Worm (Caenorhabditis elegans) whole organism, L1 larva: ENCODE data around the gene F42A6.2.

Experiments
- C04F5.9 ChIP-seq: sonication (generic microtip); optimal IDR thresholded peaks from 2 replicates; lab custom pipeline; 2016; ENCODE audit warnings: missing genetic modification characterization, missing compliant biosample characterization
- C16A3.4 ChIP-seq: fragments of 150-350 bp; optimal IDR thresholded peaks from 2 replicates; lab custom pipeline; 2014; ENCODE audit warnings: missing biosample characterization, missing genetic modification characterization
- C34B4.2 ChIP-seq: sonication (generic microtip); optimal IDR thresholded peaks from 2 replicates; lab custom pipeline; 2017; ENCODE audit warnings: mild to moderate bottlenecking, missing genetic modification characterization, missing compliant biosample characterization
- Y116A8C.19 ChIP-seq: sonication (generic microtip); optimal IDR thresholded peaks from 2 replicates; lab custom pipeline; 2016; ENCODE audit warnings: missing compliant biosample characterization, missing genetic modification characterization, borderline replicate concordance
- ama-1 ChIP-seq: fragments of 150-350 bp; optimal IDR thresholded peaks from 2 replicates; lab custom pipeline; 2014
- blmp-1 ChIP-seq: fragments of 150-350 bp; optimal IDR thresholded peaks from 2 replicates; lab custom pipeline; 2014; ENCODE audit warnings: missing biosample characterization, missing genetic modification characterization
- ceh-8 ChIP-seq: fragments of 200-800 bp; sonication (Bioruptor generic); optimal IDR thresholded peaks from 2 replicates; lab custom pipeline; 2018; ENCODE audit warnings: mild to moderate bottlenecking, missing genetic modification characterization, moderate library complexity, missing compliant biosample characterization
- ceh-82 ChIP-seq, 3 experiments: fragments of 150-350 bp in 1 of 3; sonication (generic microtip) in 2 of 3; optimal IDR thresholded peaks; 2 replicates each; lab custom pipeline; 2014 to 2017; ENCODE audit warnings: missing biosample characterization in 3 of 3, missing genetic modification characterization in 3 of 3
- ceh-90 ChIP-seq: sonication (generic microtip); optimal IDR thresholded peaks from 2 replicates; lab custom pipeline; 2016; ENCODE audit warnings: missing genetic modification characterization, missing compliant biosample characterization
- ces-1 ChIP-seq: fragments of 150-350 bp; optimal IDR thresholded peaks from 2 replicates; lab custom pipeline; 2014; ENCODE audit warnings: missing biosample characterization, missing genetic modification reagents, missing genetic modification characterization
- dpl-1 ChIP-seq, 3 experiments: fragments of 150-350 bp in 2 of 3; sonication (generic microtip) in 1 of 3; optimal IDR thresholded peaks; 2 replicates each; lab custom pipeline; 2014 to 2017; ENCODE audit warnings: missing biosample characterization in 3 of 3, missing genetic modification characterization in 3 of 3, missing genetic modification reagents in 3 of 3
- dsc-1 ChIP-seq: sonication (generic microtip); optimal IDR thresholded peaks from 2 replicates; lab custom pipeline; 2016; ENCODE audit warnings: mild to moderate bottlenecking, missing genetic modification characterization, missing compliant biosample characterization
- efl-1 ChIP-seq, 4 experiments: fragments of 150-350 bp; optimal IDR thresholded peaks in 3 of 4; peaks in 1 of 4; 1 replicate in 1 of 4; 2 replicates in 3 of 4; lab custom pipeline; 2014; ENCODE audit warnings: missing biosample characterization in 2 of 4, missing genetic modification characterization in 2 of 4, missing genetic modification reagents in 2 of 4
- efl-3 ChIP-seq: fragments of 200-800 bp; sonication (Bioruptor generic); optimal IDR thresholded peaks from 2 replicates; lab custom pipeline; 2018; ENCODE audit warnings: mild to moderate bottlenecking, missing genetic modification characterization, missing compliant biosample characterization
- egl-13 ChIP-seq: sonication (generic microtip); optimal IDR thresholded peaks from 2 replicates; lab custom pipeline; 2016; ENCODE audit warnings: missing genotype, missing genetic modification reagents, missing genetic modification characterization, missing compliant biosample characterization
- elt-2 ChIP-seq: sonication (generic microtip); optimal IDR thresholded peaks from 2 replicates; lab custom pipeline; 2016; ENCODE audit warnings: missing genetic modification characterization, mild to moderate bottlenecking, inconsistent platforms, missing compliant biosample characterization, missing genetic modification reagents
- fkh-10 ChIP-seq: sonication (generic microtip); optimal IDR thresholded peaks from 2 replicates; lab custom pipeline; 2017; ENCODE audit warnings: missing biosample characterization, missing genetic modification reagents, missing genetic modification characterization
- fkh-4 ChIP-seq: sonication (generic microtip); optimal IDR thresholded peaks from 2 replicates; lab custom pipeline; 2016; ENCODE audit warnings: missing compliant biosample characterization, missing genetic modification characterization, borderline replicate concordance
- fos-1 ChIP-seq: fragments of 150-350 bp; optimal IDR thresholded peaks from 2 replicates; lab custom pipeline; 2014; ENCODE audit warnings: missing biosample characterization, missing genetic modification characterization
- grh-1 ChIP-seq: fragments of 200-800 bp; sonication (Bioruptor generic); IDR thresholded peaks from 2 replicates; pipeline ENCODE4 v1.3.6; 2022; ENCODE audit warnings: missing genetic modification reagents, missing genetic modification characterization, missing compliant biosample characterization
- hlh-4 ChIP-seq: sonication (generic microtip); optimal IDR thresholded peaks from 2 replicates; lab custom pipeline; 2016; ENCODE audit warnings: mild to moderate bottlenecking, missing genetic modification characterization, missing compliant biosample characterization
- irx-1 ChIP-seq: sonication (generic microtip); optimal IDR thresholded peaks from 2 replicates; lab custom pipeline; 2016; ENCODE audit warnings: missing genetic modification characterization, missing compliant biosample characterization
- jun-1 ChIP-seq: fragments of 150-350 bp; optimal IDR thresholded peaks from 2 replicates; lab custom pipeline; 2014; ENCODE audit warnings: missing biosample characterization, missing genetic modification reagents, missing genetic modification characterization
- lin-13 ChIP-seq: fragments of 150-350 bp; optimal IDR thresholded peaks from 2 replicates; lab custom pipeline; 2014; ENCODE audit warnings: missing biosample characterization, missing genetic modification reagents, missing genetic modification characterization
- lin-14 ChIP-seq: fragments of 200-800 bp; sonication (Bioruptor generic); optimal IDR thresholded peaks from 2 replicates; lab custom pipeline; 2018; ENCODE audit warnings: mild to moderate bottlenecking, missing genetic modification characterization, moderate library complexity, missing compliant biosample characterization
- lsy-2 ChIP-seq, 2 experiments: fragments of 150-350 bp; optimal IDR thresholded peaks; 2 replicates each; lab custom pipeline; 2014; ENCODE audit warnings: missing biosample characterization in 2 of 2, missing genetic modification characterization in 2 of 2
- mdl-1 ChIP-seq, 2 experiments: fragments of 150-350 bp; optimal IDR thresholded peaks; 2 replicates each; lab custom pipeline; 2014 to 2017; ENCODE audit warnings: missing biosample characterization in 2 of 2, missing genetic modification characterization in 2 of 2, inconsistent platforms in 1 of 2
- mep-1 ChIP-seq: fragments of 150-350 bp; optimal IDR thresholded peaks from 2 replicates; lab custom pipeline; 2014; ENCODE audit warnings: missing biosample characterization, missing genetic modification characterization
- nhr-11 ChIP-seq: fragments of 150-350 bp; optimal IDR thresholded peaks from 2 replicates; lab custom pipeline; 2014; ENCODE audit warnings: missing biosample characterization, missing genetic modification characterization
- nhr-19 ChIP-seq: fragments of 200-800 bp; sonication (Bioruptor generic); conservative IDR thresholded peaks from 2 replicates; pipeline ENCODE4 v1.3.6; 2022; ENCODE audit warnings: missing genetic modification characterization, missing compliant biosample characterization
- nhr-20 ChIP-seq: sonication (generic microtip); optimal IDR thresholded peaks from 2 replicates; lab custom pipeline; 2016; ENCODE audit warnings: mild to moderate bottlenecking, missing genetic modification characterization, missing compliant biosample characterization
- nhr-237 ChIP-seq: fragments of 150-350 bp; optimal IDR thresholded peaks from 2 replicates; lab custom pipeline; 2014; ENCODE audit warnings: missing biosample characterization, missing genetic modification characterization
- nhr-47 ChIP-seq: sonication (generic microtip); optimal IDR thresholded peaks from 2 replicates; lab custom pipeline; 2016; ENCODE audit warnings: mild to moderate bottlenecking, missing genetic modification characterization, moderate library complexity, missing compliant biosample characterization
- nhr-76 ChIP-seq: sonication (generic microtip); optimal IDR thresholded peaks from 2 replicates; lab custom pipeline; 2017; ENCODE audit warnings: missing biosample characterization, missing genetic modification characterization
- nhr-84 ChIP-seq: sonication (generic microtip); optimal IDR thresholded peaks from 2 replicates; lab custom pipeline; 2017; ENCODE audit warnings: missing biosample characterization, missing genetic modification characterization
- nhr-90 ChIP-seq: sonication (generic microtip); optimal IDR thresholded peaks from 2 replicates; lab custom pipeline; 2016; ENCODE audit warnings: mild to moderate bottlenecking, missing genetic modification characterization, missing compliant biosample characterization; ENCODE audit not compliant: poor library complexity
- pax-3 ChIP-seq: fragments of 200-800 bp; sonication (Bioruptor generic); optimal IDR thresholded peaks from 2 replicates; lab custom pipeline; 2018; ENCODE audit warnings: mild to moderate bottlenecking, missing genetic modification characterization, moderate library complexity, missing compliant biosample characterization
- pqm-1 ChIP-seq: sonication (generic microtip); optimal IDR thresholded peaks from 3 replicates; lab custom pipeline; 2017; ENCODE audit warnings: missing biosample characterization, missing genetic modification characterization
- snu-23 ChIP-seq: sonication (generic microtip); optimal IDR thresholded peaks from 2 replicates; lab custom pipeline; 2016; ENCODE audit warnings: missing genetic modification characterization, missing compliant biosample characterization
- sup-37 ChIP-seq: fragments of 200-800 bp; sonication (Bioruptor generic); optimal IDR thresholded peaks from 2 replicates; lab custom pipeline; 2018; ENCODE audit warnings: mild to moderate bottlenecking, missing genetic modification characterization, missing compliant biosample characterization
- swsn-7 ChIP-seq: sonication (generic microtip); optimal IDR thresholded peaks from 2 replicates; lab custom pipeline; 2016; ENCODE audit warnings: missing genetic modification characterization, missing compliant biosample characterization
- tlp-1 ChIP-seq: fragments of 150-350 bp; optimal IDR thresholded peaks from 2 replicates; lab custom pipeline; 2014; ENCODE audit warnings: missing biosample characterization, missing genetic modification characterization
- unc-86 ChIP-seq: sonication (generic microtip); optimal IDR thresholded peaks from 2 replicates; lab custom pipeline; 2016; ENCODE audit warnings: missing genetic modification characterization, missing compliant biosample characterization
- unc-98 ChIP-seq: fragments of 200-800 bp; sonication (Bioruptor generic); IDR thresholded peaks from 2 replicates; pipeline ENCODE4 v1.3.6; 2022; ENCODE audit warnings: missing genetic modification characterization, missing compliant biosample characterization
- vab-15 ChIP-seq: sonication (generic microtip); optimal IDR thresholded peaks from 2 replicates; lab custom pipeline; 2017; ENCODE audit warnings: missing genotype, mild to moderate bottlenecking, missing genetic modification characterization, missing compliant biosample characterization
- xbp-1 ChIP-seq: sonication (generic microtip); optimal IDR thresholded peaks from 2 replicates; lab custom pipeline; 2016; ENCODE audit warnings: missing genetic modification characterization, missing compliant biosample characterization
- ztf-11 ChIP-seq, 2 experiments: sonication (generic microtip); optimal IDR thresholded peaks; 2 replicates each; lab custom pipeline; 2016 to 2017; ENCODE audit warnings: missing genetic modification characterization in 2 of 2, missing biosample characterization in 1 of 2, missing compliant biosample characterization in 1 of 2

F42A6.2 gene

DNA sequence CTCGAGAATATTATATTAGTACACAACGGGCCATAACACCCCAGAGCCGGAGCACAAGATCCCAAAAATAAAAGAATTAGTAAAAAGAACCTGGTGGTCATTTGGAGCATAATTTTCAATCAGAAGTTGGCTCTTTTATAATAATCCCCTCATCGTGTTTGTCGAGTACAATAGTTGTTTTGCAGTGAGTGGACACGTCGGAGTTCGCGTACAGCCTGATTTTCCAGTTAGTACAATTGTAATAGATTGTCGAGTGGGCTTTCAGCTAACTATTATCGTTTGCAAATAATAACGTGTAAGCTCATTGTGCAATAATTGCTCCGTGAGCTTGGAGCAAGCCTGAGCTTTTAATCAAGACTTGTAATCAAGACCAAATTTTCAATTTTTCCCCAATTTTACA, 33.8 kb upstream of the F42A6.2 start, which contains the start of gene W08E12.9:
TSS of gene W08E12.9 (minus strand) at position 101 of the 400 bp plus-strand sequence.
- TF ChIP-seq mdl-1 (tag; optimal IDR thresholded peaks at IDR 0.05; lab: Kevin White, UChicago) (no peak), lin-13 (no peak), unc-98 (GFP tag; lab: Robert Waterston, UW) (no peak), vab-15 (tag; lab: Kevin White, UChicago) (no peak), swsn-7 (no peak), irx-1 (no peak), blmp-1 (tag; lab: Kevin White, UChicago) (no peak), nhr-84 (tag; lab: Kevin White, UChicago) (no peak), elt-2 (tag; lab: Kevin White, UChicago) (no peak)

DNA sequence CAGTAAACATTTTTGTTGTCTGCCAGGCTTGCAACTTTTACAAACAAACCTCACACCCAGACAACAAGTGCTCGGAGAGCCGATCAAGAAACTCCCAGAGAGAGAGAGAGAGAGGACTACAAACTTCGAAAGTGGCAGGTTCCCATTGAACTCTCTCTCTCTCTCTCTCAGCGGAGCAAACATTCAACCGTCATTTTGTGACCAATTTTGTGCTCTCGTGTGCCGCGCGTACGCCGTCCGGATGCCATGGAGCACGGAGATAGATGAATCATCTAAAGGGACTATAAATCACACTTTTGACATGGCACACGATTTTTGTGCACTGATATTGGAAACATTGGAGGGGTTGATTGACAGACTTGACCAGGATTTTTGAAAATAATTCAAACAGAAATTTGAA, 32.4 kb upstream of the F42A6.2 start:
- TF ChIP-seq egl-13 (tag; lab: Kevin White, UChicago) = no peak
- no peak for TF ChIP-seq efl-1 (optimal IDR thresholded peaks at IDR 0.05; lab: Kevin White, UChicago)
- TF ChIP-seq efl-1 (GFP tag; optimal IDR thresholded peaks at IDR 0.05 in 1 of 2; lab: Kevin White, UChicago) = peak in 1 of 2 experiments; percentile 94

DNA sequence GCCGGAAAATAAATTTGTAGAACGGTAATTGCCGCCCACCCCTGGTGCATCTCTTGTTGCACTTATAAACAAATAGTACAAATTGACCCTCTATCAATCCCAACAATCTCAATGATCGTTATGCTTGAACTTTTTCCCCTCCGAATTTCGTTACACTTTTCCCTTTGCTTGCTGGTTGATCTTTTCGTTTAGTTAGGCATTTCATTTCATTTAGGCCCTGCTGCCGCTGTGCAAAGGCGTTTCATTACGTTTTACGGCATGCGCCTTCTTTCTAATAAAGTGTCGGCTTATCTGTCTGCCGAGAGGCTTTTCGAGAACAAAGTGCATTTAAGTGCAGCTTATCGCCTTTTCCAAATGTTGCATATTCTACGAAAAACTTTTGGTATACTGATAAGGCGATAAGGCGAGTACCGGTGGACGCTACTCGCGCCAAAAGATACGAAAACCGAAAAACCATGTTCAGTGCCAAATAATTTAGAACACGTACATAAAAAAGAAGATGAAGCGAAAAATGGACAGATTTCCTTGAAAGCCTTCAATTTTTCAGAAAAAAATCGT, 30.5 kb upstream of the F42A6.2 start:
- TF ChIP-seq pqm-1 (tag; lab: Kevin White, UChicago) (peak; percentile 87), elt-2 (tag; lab: Kevin White, UChicago) (peak; percentile 88), unc-86 (no peak)

DNA sequence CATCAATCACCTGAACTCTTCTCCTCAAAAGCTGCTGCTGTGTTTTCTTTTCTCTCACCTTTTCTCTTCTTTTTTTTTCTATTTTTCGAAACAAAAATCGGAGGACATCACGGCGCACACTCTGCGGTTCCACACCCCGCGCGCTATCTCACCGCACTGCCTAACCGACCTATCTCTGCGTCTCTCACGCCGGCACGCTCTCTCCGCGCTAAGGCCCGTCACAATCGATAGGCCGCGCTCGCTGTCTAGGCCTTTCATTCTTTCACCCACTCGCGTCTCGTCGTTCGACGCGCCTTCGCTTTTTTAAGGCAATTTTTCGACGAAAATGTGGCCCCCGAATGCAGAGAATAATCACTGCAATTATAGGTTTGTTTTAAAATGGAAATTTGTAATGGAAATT, 30.0 kb upstream of the F42A6.2 start, which contains the start of gene zip-11:
TSS of gene zip-11 (plus strand) at position 34 of the 400 bp plus-strand sequence.
- TF ChIP-seq fos-1 (tag; lab: Kevin White, UChicago) = peak; percentile 2
- TF ChIP-seq jun-1 (tag; lab: Kevin White, UChicago) = peak; percentile 42
- TF ChIP-seq dpl-1 (GFP tag; optimal IDR thresholded peaks at IDR 0.05; lab: Kevin White, UChicago) = peak; percentile 6 to 57 (median 49)
- peak; percentile 61 for TF ChIP-seq mep-1
- no peak for TF ChIP-seq ceh-8
- TF ChIP-seq snu-23 (GFP tag; lab: Kevin White, UChicago) = peak; percentile 82
- peak; percentile 8 for TF ChIP-seq C04F5.9
- TF ChIP-seq tlp-1 (tag; lab: Kevin White, UChicago) = no peak
- no peak for TF ChIP-seq nhr-237 (tag; lab: Kevin White, UChicago)
- TF ChIP-seq fkh-10 (GFP tag; lab: Kevin White, UChicago) = no peak
- TF ChIP-seq ces-1 (GFP tag; lab: Kevin White, UChicago) = no peak
- peak; percentile 95 for TF ChIP-seq lin-14 (GFP tag; lab: Kevin White, UChicago)
- no peak for TF ChIP-seq hlh-4 (tag; lab: Kevin White, UChicago)
- TF ChIP-seq pax-3 (tag; lab: Kevin White, UChicago) = no peak
- no peak for TF ChIP-seq nhr-76 (tag; lab: Kevin White, UChicago)
- peak; percentile 69 for TF ChIP-seq nhr-90 (tag; lab: Kevin White, UChicago)
- TF ChIP-seq nhr-20 (tag; lab: Kevin White, UChicago) = peak; percentile 75
- TF ChIP-seq sup-37 = peak; percentile 41
- TF ChIP-seq C16A3.4 (tag; lab: Kevin White, UChicago) = no peak
- no peak for TF ChIP-seq Y116A8C.19 (tag; lab: Kevin White, UChicago)
- TF ChIP-seq nhr-11 = no peak
- peak; percentile 50 for TF ChIP-seq xbp-1 (tag; lab: Kevin White, UChicago)
- no peak for TF ChIP-seq efl-3 (GFP tag; lab: Kevin White, UChicago)
- no peak for TF ChIP-seq C34B4.2
- peak; percentile 77 for TF ChIP-seq nhr-19 (GFP tag; lab: Robert Waterston, UW)
- no peak for TF ChIP-seq ceh-90
- TF ChIP-seq ama-1 = no peak
- TF ChIP-seq ceh-82 (tag; optimal IDR thresholded peaks at IDR 0.05; lab: Kevin White, UChicago) = peak; percentile 36 to 65 (median 63)
- TF ChIP-seq nhr-47 (tag; lab: Kevin White, UChicago) = peak; percentile 76
- peak; percentile 29 for TF ChIP-seq dsc-1 (tag; lab: Kevin White, UChicago)
- TF ChIP-seq fkh-4 = no peak
- peak in 1 of 2 experiments; percentile 45 for TF ChIP-seq ztf-11 (tag; optimal IDR thresholded peaks at IDR 0.05; lab: Kevin White, UChicago)
- TF ChIP-seq grh-1 (GFP tag; lab: Robert Waterston, UW) = peak; percentile 62
- TF ChIP-seq lsy-2 (tag; optimal IDR thresholded peaks at IDR 0.05; lab: Kevin White, UChicago) = peak; percentile 64 to 78
